Worm (Caenorhabditis elegans): ENCODE measurements around the gene F20A1.2.

- TF ChIP-seq dmd-4 (tag; optimal IDR thresholded peaks at IDR 0.05) (no peak), R02D3.7 (tag; optimal IDR thresholded peaks at IDR 0.05) (no peak), ztf-4 (tag; optimal IDR thresholded peaks at IDR 0.05) (no peak), Y55F3AM.14 (GFP tag; optimal IDR thresholded peaks at IDR 0.05) (no peak), lin-13 (GFP tag; optimal IDR thresholded peaks at IDR 0.05) (no peak), ceh-82 (tag; optimal IDR thresholded peaks at IDR 0.05) (no peak), nhr-237 (tag; optimal IDR thresholded peaks at IDR 0.05) (no peak), nhr-11 (tag; optimal IDR thresholded peaks at IDR 0.05) (no peak), ZK546.5 (tag; optimal IDR thresholded peaks at IDR 0.05) (no peak), snpc-4 (tag; optimal IDR thresholded peaks at IDR 0.05) (no peak), blmp-1 (tag; optimal IDR thresholded peaks at IDR 0.05; ENCODE audit: insufficient read depth) (no peak), egl-27 (tag; optimal IDR thresholded peaks at IDR 0.05) (no peak)
Measured at ce11 chrV:7021772-7022171, 24.3 kb upstream of the F20A1.2 start, which contains the start of gene F20A1.4.

All from whole organism, L2 larva.